Worm (Caenorhabditis elegans): ENCODE data around the gene T21H3.5.

DNA sequence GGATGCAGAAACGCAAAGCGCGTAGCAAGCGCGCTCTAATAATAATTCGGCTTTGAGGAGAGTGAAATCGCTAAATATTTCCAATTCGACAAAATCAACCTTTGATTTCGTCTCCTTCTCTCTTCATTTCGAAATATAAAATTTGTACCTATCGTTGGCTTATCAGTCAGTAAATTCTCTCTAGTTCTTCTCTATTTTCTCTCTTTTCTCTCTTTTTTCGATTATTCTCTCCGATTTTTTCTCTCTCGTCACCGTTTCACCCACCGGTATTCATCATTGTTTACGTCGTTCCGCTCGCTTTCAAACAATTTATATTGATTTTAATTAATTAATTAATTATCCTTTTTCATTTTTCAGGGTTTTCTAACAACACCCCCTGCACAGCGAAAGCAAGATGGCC is 8.2 kb downstream of the T21H3.5 start, which contains the start of gene cmd-1:
- TF ChIP-seq spr-3 (GFP tag; optimal IDR thresholded peaks at IDR 0.05) (no peak), zfp-2 (tag; optimal IDR thresholded peaks at IDR 0.05) (no peak), fos-1 (tag; optimal IDR thresholded peaks at IDR 0.05) (no peak), ama-1 (optimal IDR thresholded peaks at IDR 0.05) (no peak), F44E2.7 (GFP tag; IDR thresholded peaks at IDR 0.05) (no peak), nhr-76 (tag; optimal IDR thresholded peaks at IDR 0.05) (no peak), lin-13 (GFP tag; optimal IDR thresholded peaks at IDR 0.05) (no peak), fkh-10 (GFP tag; optimal IDR thresholded peaks at IDR 0.05) (no peak)
